Worm (Caenorhabditis elegans): ENCODE results near the gene C32D5.12.

- TF ChIP-seq nhr-12 (tag; optimal IDR thresholded peaks at IDR 0.05): no peak
- TF ChIP-seq ama-1 (optimal IDR thresholded peaks at IDR 0.05): no peak
- peak; percentile 5 for TF ChIP-seq tbx-2 (tag; optimal IDR thresholded peaks at IDR 0.05)
- TF ChIP-seq ces-1 (GFP tag; optimal IDR thresholded peaks at IDR 0.05): no peak
- TF ChIP-seq nhr-237 (tag; optimal IDR thresholded peaks at IDR 0.05): no peak
- TF ChIP-seq aha-1 (tag; optimal IDR thresholded peaks at IDR 0.05): no peak
- TF ChIP-seq elt-2 (tag; optimal IDR thresholded peaks at IDR 0.05): no peak
- no peak for TF ChIP-seq lir-3 (tag; optimal IDR thresholded peaks at IDR 0.05; ENCODE audit: poor library complexity)
- TF ChIP-seq nhr-28 (tag; optimal IDR thresholded peaks at IDR 0.05): no peak
- TF ChIP-seq alr-1 (tag; optimal IDR thresholded peaks at IDR 0.05; ENCODE audit: borderline replicate concordance): no peak
Measured at ce11 chrII:6379038-6379563, 20.3 kb upstream of the C32D5.12 start.

Data from whole organism, L1 larva.